Fruit fly (Drosophila melanogaster) whole organism, embryonic: ENCODE measurements around the gene Sgsh.
A peak's percentile ranks its signal among the peaks of the same experiment; 100 is the strongest.

Experiments
- B-H2 ChIP-seq: fragments of 200-800 bp; sonication (Bioruptor generic); optimal IDR thresholded peaks from 2 replicates; lab custom pipeline; 2018; ENCODE audit warnings: missing biosample characterization, mild to moderate bottlenecking, missing genetic modification characterization
- CG11504 ChIP-seq: fragments of 200-800 bp; sonication (Bioruptor generic); optimal IDR thresholded peaks from 3 replicates; lab custom pipeline; 2019; ENCODE audit warnings: missing biosample characterization, mild to moderate bottlenecking, missing genetic modification characterization, moderate library complexity
- CG11723 ChIP-seq: fragments of 200-800 bp; sonication (Bioruptor generic); optimal IDR thresholded peaks from 2 replicates; lab custom pipeline; 2017; ENCODE audit warnings: missing biosample characterization, mild to moderate bottlenecking, missing genetic modification characterization
- CG12219 ChIP-seq: fragments of 200-800 bp; sonication (Bioruptor generic); optimal IDR thresholded peaks from 3 replicates; lab custom pipeline; 2018; ENCODE audit warnings: missing biosample characterization, mild to moderate bottlenecking, missing genetic modification characterization
- CG14014 ChIP-seq: fragments of 200-800 bp; sonication (Bioruptor generic); IDR thresholded peaks from 2 replicates; pipeline ENCODE4 v1.3.6; 2022; ENCODE audit warnings: missing biosample characterization, missing genetic modification characterization
- CG15269 ChIP-seq: fragments of 200-800 bp; sonication (Bioruptor generic); optimal IDR thresholded peaks from 2 replicates; lab custom pipeline; 2018; ENCODE audit warnings: missing biosample characterization, mild to moderate bottlenecking, missing genetic modification characterization, moderate library complexity
- CG17359 ChIP-seq: fragments of 200-800 bp; sonication (Bioruptor generic); optimal IDR thresholded peaks from 3 replicates; lab custom pipeline; 2018; ENCODE audit warnings: missing biosample characterization, mild to moderate bottlenecking, missing genetic modification characterization, moderate library complexity
- CG17912 ChIP-seq: fragments of 200-800 bp; sonication (Bioruptor generic); optimal IDR thresholded peaks from 2 replicates; lab custom pipeline; 2018; ENCODE audit warnings: missing biosample characterization, mild to moderate bottlenecking, missing genetic modification characterization
- CG18599 ChIP-seq: fragments of 200-800 bp; sonication (Bioruptor generic); optimal IDR thresholded peaks from 3 replicates; lab custom pipeline; 2017; ENCODE audit warnings: missing biosample characterization, missing genetic modification characterization, mild to moderate bottlenecking, moderate library complexity, missing genetic modification reagents
- CG2120 ChIP-seq: fragments of 200-800 bp; sonication (Bioruptor generic); optimal IDR thresholded peaks from 3 replicates; lab custom pipeline; 2016; ENCODE audit warnings: missing biosample characterization, missing genetic modification characterization
- CG2199 ChIP-seq: fragments of 200-800 bp; sonication (Bioruptor generic); IDR thresholded peaks from 3 replicates; pipeline ENCODE4 v1.3.6; 2022; ENCODE audit warnings: missing biosample characterization, missing genetic modification characterization
- CG2678 ChIP-seq: fragments of 200-800 bp; sonication (Bioruptor generic); optimal IDR thresholded peaks from 3 replicates; lab custom pipeline; 2019; ENCODE audit warnings: missing biosample characterization, mild to moderate bottlenecking, missing genetic modification characterization, moderate library complexity
- CG30431 ChIP-seq: fragments of 200-800 bp; sonication (Bioruptor generic); optimal IDR thresholded peaks from 2 replicates; lab custom pipeline; 2017; ENCODE audit warnings: missing biosample characterization, missing genetic modification characterization
- CG32767 ChIP-seq: fragments of 200-800 bp; sonication (Bioruptor generic); IDR thresholded peaks from 2 replicates; pipeline ENCODE4 v1.3.6; 2022; ENCODE audit warnings: missing biosample characterization, missing genetic modification characterization
- CG33213 ChIP-seq: fragments of 200-800 bp; sonication (Bioruptor generic); optimal IDR thresholded peaks from 3 replicates; lab custom pipeline; 2016; ENCODE audit warnings: missing biosample characterization, missing genetic modification characterization
- CG6854 ChIP-seq: fragments of 200-800 bp; sonication (Bioruptor generic); optimal IDR thresholded peaks from 3 replicates; lab custom pipeline; 2017; ENCODE audit warnings: missing biosample characterization, mild to moderate bottlenecking, missing genetic modification characterization
- CG8290 ChIP-seq, 3 experiments: fragments of 200-800 bp; sonication (Bioruptor generic); optimal IDR thresholded peaks; 2 replicates each; lab custom pipeline; 2016 to 2019; ENCODE audit warnings: missing biosample characterization in 3 of 3, missing genetic modification characterization in 3 of 3, mild to moderate bottlenecking in 2 of 3, moderate library complexity in 1 of 3
- CG8924 ChIP-seq: fragments of 200-800 bp; optimal IDR thresholded peaks from 3 replicates; lab custom pipeline; 2019; ENCODE audit warnings: missing biosample characterization, mild to moderate bottlenecking, missing genetic modification characterization, moderate library complexity
- CkIIα-i1 ChIP-seq: fragments of 200-800 bp; sonication (Bioruptor generic); IDR thresholded peaks from 2 replicates; pipeline ENCODE4 v1.3.6; 2022; ENCODE audit warnings: missing biosample characterization, missing genetic modification characterization
- CoRest ChIP-seq: fragments of 200-800 bp; sonication (Bioruptor generic); optimal IDR thresholded peaks from 3 replicates; lab custom pipeline; 2018; ENCODE audit warnings: missing biosample characterization, mild to moderate bottlenecking, missing genetic modification characterization, moderate library complexity
- E2f1 ChIP-seq: fragments of 200-800 bp; sonication (Bioruptor generic); IDR thresholded peaks from 2 replicates; pipeline ENCODE4 v1.3.6; 2022; ENCODE audit warnings: missing biosample characterization, missing genetic modification characterization
- Eip74EF ChIP-seq, 2 experiments: fragments of 200-800 bp in 1 of 2; fragments of >200 bp in 1 of 2; sonication (Bioruptor generic) in 1 of 2; optimal IDR thresholded peaks; 2 replicates each; lab custom pipeline; 2017 to 2019; ENCODE audit warnings: missing biosample characterization in 2 of 2, missing genetic modification characterization in 2 of 2, mild to moderate bottlenecking in 1 of 2, moderate library complexity in 1 of 2
- Fer1 ChIP-seq: fragments of 200-800 bp; sonication (Bioruptor generic); optimal IDR thresholded peaks from 2 replicates; lab custom pipeline; 2017; ENCODE audit warnings: missing biosample characterization, mild to moderate bottlenecking, missing genetic modification characterization
- Fer3 ChIP-seq: fragments of 200-800 bp; sonication (Bioruptor generic); optimal IDR thresholded peaks from 2 replicates; lab custom pipeline; 2018; ENCODE audit warnings: missing biosample characterization, mild to moderate bottlenecking, missing genetic modification characterization, moderate library complexity
- HLH3B ChIP-seq: fragments of 200-800 bp; sonication (Bioruptor generic); IDR thresholded peaks from 2 replicates; pipeline ENCODE4 v1.3.6; 2022; ENCODE audit warnings: missing biosample characterization, missing genetic modification characterization
- Hey ChIP-seq: fragments of 200-800 bp; sonication (Bioruptor generic); optimal IDR thresholded peaks from 3 replicates; lab custom pipeline; 2018; ENCODE audit warnings: missing biosample characterization, mild to moderate bottlenecking, missing genetic modification characterization
- Meics ChIP-seq: fragments of 200-800 bp; sonication (Bioruptor generic); optimal IDR thresholded peaks from 2 replicates; lab custom pipeline; 2017; ENCODE audit warnings: missing biosample characterization, mild to moderate bottlenecking, missing genetic modification characterization
- Myb ChIP-seq: fragments of 200-800 bp; sonication (Bioruptor generic); optimal IDR thresholded peaks from 2 replicates; lab custom pipeline; 2016; ENCODE audit warnings: missing biosample characterization, missing genetic modification characterization
- NC2β ChIP-seq: fragments of 200-800 bp; sonication (Bioruptor generic); optimal IDR thresholded peaks from 2 replicates; lab custom pipeline; 2016; ENCODE audit warnings: missing biosample characterization, missing genetic modification characterization
- Nf-YA ChIP-seq: fragments of 200-800 bp; sonication (Bioruptor generic); IDR thresholded peaks from 2 replicates; pipeline ENCODE4 v1.3.6; 2022; ENCODE audit warnings: missing biosample characterization, missing genetic modification characterization
- Trl ChIP-seq, 3 experiments: fragments of >200 bp in 2 of 3; fragments of 200-800 bp in 1 of 3; sonication (Bioruptor generic) in 1 of 3; optimal IDR thresholded peaks; 2 replicates in 1 of 3; 3 replicates in 2 of 3; lab custom pipeline; 2016 to 2017; ENCODE audit warnings: missing biosample characterization in 1 of 3, missing genetic modification characterization in 1 of 3
- Usf ChIP-seq: fragments of 200-800 bp; sonication (Bioruptor generic); optimal IDR thresholded peaks from 2 replicates; lab custom pipeline; 2017; ENCODE audit warnings: missing genotype, missing biosample characterization, missing genetic modification characterization
- corto ChIP-seq: fragments of 200-800 bp; sonication (Bioruptor generic); optimal IDR thresholded peaks from 2 replicates; lab custom pipeline; 2016; ENCODE audit warnings: missing biosample characterization, mild to moderate bottlenecking, missing genetic modification characterization, moderate library complexity
- crp ChIP-seq, 2 experiments: fragments of 200-800 bp; sonication (Bioruptor generic); optimal IDR thresholded peaks; 2 replicates in 1 of 2; 3 replicates in 1 of 2; lab custom pipeline; 2017; ENCODE audit warnings: missing biosample characterization in 2 of 2, missing genetic modification characterization in 2 of 2, mild to moderate bottlenecking in 1 of 2, moderate library complexity in 1 of 2
- ftz-f1 ChIP-seq: fragments of 200-800 bp; sonication (Bioruptor generic); optimal IDR thresholded peaks from 2 replicates; lab custom pipeline; 2016; ENCODE audit warnings: missing biosample characterization, missing genetic modification characterization
- hkb ChIP-seq, 2 experiments: fragments of 200-800 bp in 1 of 2; fragments of >200 bp in 1 of 2; sonication (Bioruptor generic) in 1 of 2; IDR thresholded peaks in 1 of 2; optimal IDR thresholded peaks in 1 of 2; 2 replicates each; pipeline versions ENCODE4 v1.3.6 to Lab custom; 2017 to 2022; ENCODE audit warnings: missing biosample characterization in 1 of 2, missing genetic modification characterization in 1 of 2
- jigr1 ChIP-seq: fragments of 200-800 bp; sonication (Bioruptor generic); IDR thresholded peaks from 3 replicates; pipeline ENCODE4 v1.3.6; 2022; ENCODE audit warnings: missing biosample characterization, missing genetic modification characterization
- knrl ChIP-seq: fragments of 200-800 bp; sonication (Bioruptor generic); IDR thresholded peaks from 3 replicates; pipeline ENCODE4 v1.3.6; 2022; ENCODE audit warnings: missing biosample characterization, missing genetic modification characterization; ENCODE audit not compliant: partially characterized antibody
- mirr ChIP-seq: fragments of 200-800 bp; sonication (Bioruptor generic); optimal IDR thresholded peaks from 3 replicates; lab custom pipeline; 2018; ENCODE audit warnings: missing biosample characterization, mild to moderate bottlenecking, missing genetic modification characterization
- oc ChIP-seq: fragments of 200-800 bp; sonication (Bioruptor generic); optimal IDR thresholded peaks from 2 replicates; lab custom pipeline; 2018; ENCODE audit warnings: missing biosample characterization, mild to moderate bottlenecking, missing genetic modification characterization, moderate library complexity
- rib ChIP-seq: fragments of 200-800 bp; sonication (Bioruptor generic); IDR thresholded peaks from 2 replicates; pipeline ENCODE4 v1.3.6; 2022; ENCODE audit warnings: missing biosample characterization, missing genetic modification characterization
- scrt ChIP-seq: fragments of 200-800 bp; sonication (Bioruptor generic); optimal IDR thresholded peaks from 2 replicates; lab custom pipeline; 2018; ENCODE audit warnings: missing biosample characterization, mild to moderate bottlenecking, missing genetic modification characterization, moderate library complexity
- sens ChIP-seq: fragments of 200-800 bp; sonication (Bioruptor generic); peaks from one replicate; lab custom pipeline; 2016; ENCODE audit warnings: missing biosample characterization, missing genetic modification characterization
- sim ChIP-seq: fragments of 200-800 bp; sonication (Bioruptor generic); IDR thresholded peaks from 2 replicates; pipeline ENCODE4 v1.3.6; 2022; ENCODE audit warnings: missing biosample characterization, missing genetic modification characterization
- sr ChIP-seq: fragments of 200-800 bp; sonication (Bioruptor generic); IDR thresholded peaks from 3 replicates; pipeline ENCODE4 v1.3.6; 2022; ENCODE audit warnings: missing biosample characterization, missing genetic modification characterization
- twi ChIP-seq: fragments of 200-800 bp; optimal IDR thresholded peaks from 2 replicates; lab custom pipeline; 2019; ENCODE audit warnings: missing biosample characterization, mild to moderate bottlenecking, missing genetic modification characterization, moderate library complexity

Sgsh gene

dm6 chr3R:18917976-18918871 is 5.5 kb upstream of the Sgsh start (continued):
- TF ChIP-seq crp (GFP tag; optimal IDR thresholded peaks at IDR 0.05; lab: Kevin White, UChicago) = no peak
- TF ChIP-seq CoRest = no peak
- no peak for TF ChIP-seq Eip74EF (GFP tag; optimal IDR thresholded peaks at IDR 0.05; lab: Kevin White, UChicago)
- 0 out of 3 replicates have a peak, but pooled peaks have one; percentile 25 for TF ChIP-seq sr (GFP tag; lab: Robert Waterston, UW)
- no peak for TF ChIP-seq CG14014 (GFP tag; lab: Robert Waterston, UW)
- peak; percentile 35 for TF ChIP-seq CG17359
- peak; percentile 18 for TF ChIP-seq CG2120 (GFP tag; lab: Kevin White, UChicago)
- TF ChIP-seq CkIIα-i1 = no peak
- TF ChIP-seq ftz-f1 (GFP tag; lab: Kevin White, UChicago) = peak; percentile 24
- TF ChIP-seq corto (GFP tag; lab: Kevin White, UChicago) = peak; percentile 59
- TF ChIP-seq CG11723 (GFP tag; lab: Kevin White, UChicago) = no peak
- TF ChIP-seq Fer3 = peak; percentile 46
- TF ChIP-seq Hey = no peak
- TF ChIP-seq sim (GFP tag; lab: Robert Waterston, UW) = 0 out of 2 replicates have a peak, but pooled peaks have one; percentile 30
- peak; percentile 2 for TF ChIP-seq Meics (GFP tag; lab: Kevin White, UChicago)
- peak; percentile 68 for TF ChIP-seq Fer1 (GFP tag; lab: Kevin White, UChicago)
- TF ChIP-seq oc (tag; lab: Kevin White, UChicago) = no peak
- TF ChIP-seq B-H2 (GFP tag; lab: Kevin White, UChicago) = peak; percentile 34
- TF ChIP-seq rib = peak; percentile 56; the same call in 1 of the 2 replicates
- TF ChIP-seq CG8290 (GFP tag; optimal IDR thresholded peaks at IDR 0.05; lab: Kevin White, UChicago) = peak; percentile 94
- peak in 1 of 2 experiments; percentile 77 for TF ChIP-seq CG8290 (tag; optimal IDR thresholded peaks at IDR 0.05; lab: Kevin White, UChicago)
- TF ChIP-seq E2f1 (GFP tag; lab: Robert Waterston, UW) = no peak
- peak; percentile 16 for TF ChIP-seq CG15269
- no peak for TF ChIP-seq NC2β (GFP tag; lab: Kevin White, UChicago)
- TF ChIP-seq HLH3B = peak; percentile 7; the same call in 1 of the 2 replicates
- peak; percentile 35 for TF ChIP-seq CG33213 (GFP tag; lab: Kevin White, UChicago)
- peak; percentile 87; the same call in 1 of the 2 replicates for TF ChIP-seq CG32767
- TF ChIP-seq scrt (GFP tag; lab: Kevin White, UChicago) = peak; percentile 91
- peak; percentile 49 for TF ChIP-seq mirr (GFP tag; lab: Kevin White, UChicago)
- TF ChIP-seq sens (GFP tag; lab: Kevin White, UChicago) = peak; percentile 63
- no peak for TF ChIP-seq Nf-YA (GFP tag; lab: Robert Waterston, UW)
- peak; percentile 58 for TF ChIP-seq CG11504
- TF ChIP-seq CG17912 (GFP tag; lab: Kevin White, UChicago) = peak; percentile 16
- TF ChIP-seq CG12219 (GFP tag; lab: Kevin White, UChicago) = no peak
- peak; percentile 46 for TF ChIP-seq CG6854
- no peak for TF ChIP-seq CG30431 (GFP tag; lab: Kevin White, UChicago)
- no peak for TF ChIP-seq jigr1 (GFP tag; lab: Robert Waterston, UW)
- no peak for TF ChIP-seq hkb (optimal IDR thresholded peaks at IDR 0.05; lab: Kevin White, UChicago)
- TF ChIP-seq hkb (GFP tag; IDR thresholded peaks at IDR 0.05; lab: Robert Waterston, UW) = peak; percentile 21; the same call in 1 of the 2 replicates
- TF ChIP-seq CG18599 (GFP tag; lab: Kevin White, UChicago) = peak; percentile 49
- peak; percentile 6 for TF ChIP-seq twi (tag; lab: Kevin White, UChicago)
- TF ChIP-seq CG2199 (GFP tag; lab: Robert Waterston, UW) = peak; percentile 93
- peak; percentile 14 for TF ChIP-seq Myb (GFP tag; lab: Kevin White, UChicago)
- no peak for TF ChIP-seq Usf
- peak; percentile 47 to 61 for TF ChIP-seq Trl (optimal IDR thresholded peaks at IDR 0.05; lab: Kevin White, UChicago)
- peak; percentile 7 for TF ChIP-seq Trl (GFP tag; optimal IDR thresholded peaks at IDR 0.05; lab: Kevin White, UChicago)
- peak; percentile 16; the same call in 1 of the 3 replicates for TF ChIP-seq knrl (GFP tag; lab: Robert Waterston, UW)
- TF ChIP-seq CG8924 (tag; lab: Kevin White, UChicago) = peak; percentile 23
- peak; percentile 11 for TF ChIP-seq CG2678 (tag; lab: Kevin White, UChicago)
